Worm (Caenorhabditis elegans) whole organism, midembryonic: ENCODE results near the gene ceh-7.
A peak's percentile ranks its signal among the peaks of the same experiment; 100 is the strongest.

ENCODE experiments used
- T22C8.4 ChIP-seq: fragments of 200-800 bp; sonication (Bioruptor generic); IDR thresholded peaks from 2 replicates; pipeline ENCODE4 v1.3.6; 2022; ENCODE audit warnings: missing genetic modification characterization, missing compliant biosample characterization
- cog-1 ChIP-seq: sonication (generic microtip); optimal IDR thresholded peaks from 2 replicates; lab custom pipeline; 2016; ENCODE audit warnings: missing genetic modification characterization, missing compliant biosample characterization
- flt-1 ChIP-seq: fragments of 200-800 bp; sonication (Bioruptor generic); IDR thresholded peaks from 2 replicates; pipeline ENCODE4 v1.3.6; 2022; ENCODE audit warnings: missing genetic modification characterization, missing compliant biosample characterization
- klf-2 ChIP-seq: fragments of 200-800 bp; sonication (Bioruptor generic); conservative IDR thresholded peaks from 2 replicates; pipeline ENCODE4 v1.3.6; 2022; ENCODE audit warnings: missing genetic modification reagents, missing genetic modification characterization, missing compliant biosample characterization
- med-1 ChIP-seq: sonication (generic microtip); optimal IDR thresholded peaks from 2 replicates; lab custom pipeline; 2017; ENCODE audit warnings: missing genetic modification characterization, mild to moderate bottlenecking, missing compliant biosample characterization, antibody characterized with exemption, missing genetic modification reagents; ENCODE audit not compliant: insufficient read depth
- ref-1 ChIP-seq: fragments of 200-800 bp; sonication (Bioruptor generic); conservative IDR thresholded peaks from 2 replicates; pipeline ENCODE4 v1.3.6; 2022; ENCODE audit warnings: missing genetic modification reagents, missing genetic modification characterization, missing compliant biosample characterization
- tab-1 ChIP-seq: fragments of 200-800 bp; sonication (Bioruptor generic); IDR thresholded peaks from 2 replicates; pipeline ENCODE4 v1.3.6; 2022; ENCODE audit warnings: missing genetic modification characterization, missing compliant biosample characterization
- ztf-23 ChIP-seq: fragments of 200-800 bp; sonication (Bioruptor generic); IDR thresholded peaks from 2 replicates; pipeline ENCODE4 v1.3.6; 2022; ENCODE audit warnings: missing genetic modification reagents, missing genetic modification characterization, missing compliant biosample characterization
- ztf-29 ChIP-seq: fragments of 200-800 bp; sonication (Bioruptor generic); IDR thresholded peaks from 2 replicates; pipeline ENCODE4 v1.3.6; 2022; ENCODE audit warnings: missing genetic modification reagents, missing genetic modification characterization, missing compliant biosample characterization

ceh-7 gene

ce11 chrII:8744555-8745448 is 41.2 kb upstream of the ceh-7 start:
- TF ChIP-seq tab-1 (GFP tag; lab: Robert Waterston, UW) (no peak), ref-1 (GFP tag; lab: Robert Waterston, UW) (no peak), med-1 (GFP tag; lab: Kevin White, UChicago) (no peak), ztf-23 (GFP tag; lab: Robert Waterston, UW) (no peak), cog-1 (tag; lab: Kevin White, UChicago) (no peak), T22C8.4 (GFP tag; lab: Robert Waterston, UW) (no peak), flt-1 (no peak), ztf-29 (GFP tag; lab: Robert Waterston, UW) (no peak), klf-2 (no peak)

- TF ChIP-seq tab-1 (GFP tag; lab: Robert Waterston, UW) = no peak
- no peak for TF ChIP-seq ref-1 (GFP tag; lab: Robert Waterston, UW)
- TF ChIP-seq T22C8.4 (GFP tag; lab: Robert Waterston, UW) = 0 out of 2 replicates have a peak, but pooled peaks have one; percentile 22
These were observed 39.9 kb upstream of the ceh-7 start, which contains the start of gene mak-1 for ce11 chrII:8743379-8744173. Gene mak-1 (plus strand): TSS chrII:8744071.

ce11 chrII:8742972-8743371 is 39.3 kb upstream of the ceh-7 start:
- TF ChIP-seq cog-1 (tag; lab: Kevin White, UChicago) = no peak
- no peak for TF ChIP-seq T22C8.4 (GFP tag; lab: Robert Waterston, UW)
- TF ChIP-seq klf-2 = no peak
- no peak for TF ChIP-seq ztf-29 (GFP tag; lab: Robert Waterston, UW)
- TF ChIP-seq flt-1 = no peak
- TF ChIP-seq ref-1 (GFP tag; lab: Robert Waterston, UW) = no peak
- no peak for TF ChIP-seq med-1 (GFP tag; lab: Kevin White, UChicago)
- no peak for TF ChIP-seq ztf-23 (GFP tag; lab: Robert Waterston, UW)
- no peak for TF ChIP-seq tab-1 (GFP tag; lab: Robert Waterston, UW)

DNA sequence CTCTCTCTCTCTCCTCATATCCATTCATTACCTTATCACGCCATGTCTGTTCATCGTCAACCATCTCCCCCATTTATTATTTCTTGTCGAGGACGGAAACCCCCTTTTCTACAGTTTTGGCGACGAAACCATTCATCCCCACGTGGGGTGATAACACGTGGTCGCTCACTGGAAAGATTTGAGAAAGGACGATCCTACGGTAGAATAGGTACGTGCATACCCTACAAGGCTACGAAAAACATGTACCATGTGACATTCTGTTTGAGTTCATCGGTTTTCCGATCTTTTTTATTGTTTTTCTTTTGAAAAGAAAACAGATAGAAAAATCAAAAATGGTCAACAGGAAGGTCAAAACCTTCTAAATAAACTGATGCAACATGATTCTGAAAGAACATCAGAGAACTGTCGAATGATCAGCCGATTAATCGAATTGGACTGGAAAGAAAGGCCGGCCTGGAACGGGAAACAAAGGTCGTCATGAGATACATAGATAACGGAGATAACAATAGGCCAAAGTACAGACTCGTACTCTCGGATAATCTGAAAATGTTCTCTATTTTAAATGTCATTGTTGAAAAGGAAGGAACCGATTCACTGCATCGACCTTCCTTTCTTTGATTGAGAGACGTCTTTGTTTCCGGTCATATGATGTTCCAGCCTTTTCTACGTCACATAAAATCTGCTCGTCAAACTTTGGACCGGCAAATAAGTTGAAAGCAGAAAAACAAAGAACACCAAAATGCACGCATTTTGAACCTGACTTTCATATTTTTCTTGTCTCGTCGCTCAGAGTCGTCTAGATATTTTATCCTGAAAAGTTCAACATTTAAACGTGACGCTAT is 38.6 kb upstream of the ceh-7 start:
- TF ChIP-seq flt-1 = no peak
- no peak for TF ChIP-seq cog-1 (tag; lab: Kevin White, UChicago)
- no peak for TF ChIP-seq med-1 (GFP tag; lab: Kevin White, UChicago)
- TF ChIP-seq T22C8.4 (GFP tag; lab: Robert Waterston, UW) = no peak
- TF ChIP-seq ref-1 (GFP tag; lab: Robert Waterston, UW) = no peak
- no peak for TF ChIP-seq ztf-29 (GFP tag; lab: Robert Waterston, UW)
- no peak for TF ChIP-seq klf-2
- TF ChIP-seq tab-1 (GFP tag; lab: Robert Waterston, UW) = no peak
- no peak for TF ChIP-seq ztf-23 (GFP tag; lab: Robert Waterston, UW)

ce11 chrII:8741277-8741676 is 37.6 kb upstream of the ceh-7 start:
- no peak for TF ChIP-seq klf-2

- TF ChIP-seq ztf-29 (GFP tag; lab: Robert Waterston, UW) = no peak
- no peak for TF ChIP-seq klf-2
- no peak for TF ChIP-seq tab-1 (GFP tag; lab: Robert Waterston, UW)
These were observed 36.8 kb upstream of the ceh-7 start for ce11 chrII:8740326-8740949.

DNA sequence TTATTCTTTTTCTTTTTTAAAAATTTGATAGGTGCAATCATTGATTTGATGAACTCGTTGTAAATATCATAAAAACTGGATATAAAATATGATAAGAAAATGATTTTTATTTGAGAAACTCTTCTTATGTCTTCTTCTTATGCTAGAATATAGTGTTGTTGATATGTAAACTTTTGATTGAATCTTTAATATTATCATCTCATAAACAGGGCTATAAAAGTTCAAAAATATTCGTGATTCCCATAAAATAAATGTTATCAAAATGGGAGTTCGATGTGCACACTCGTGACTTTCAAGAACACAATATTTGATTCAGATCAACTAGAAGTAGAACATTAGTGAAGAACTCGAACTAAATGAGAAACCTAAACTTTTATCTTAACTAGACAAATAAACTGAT is 35.3 kb upstream of the ceh-7 start:
- TF ChIP-seq ztf-23 (GFP tag; lab: Robert Waterston, UW) (no peak), cog-1 (tag; lab: Kevin White, UChicago) (no peak), med-1 (GFP tag; lab: Kevin White, UChicago) (no peak), tab-1 (GFP tag; lab: Robert Waterston, UW) (no peak), flt-1 (no peak), klf-2 (no peak), ztf-29 (GFP tag; lab: Robert Waterston, UW) (no peak), T22C8.4 (GFP tag; lab: Robert Waterston, UW) (no peak), ref-1 (GFP tag; lab: Robert Waterston, UW) (no peak)

DNA sequence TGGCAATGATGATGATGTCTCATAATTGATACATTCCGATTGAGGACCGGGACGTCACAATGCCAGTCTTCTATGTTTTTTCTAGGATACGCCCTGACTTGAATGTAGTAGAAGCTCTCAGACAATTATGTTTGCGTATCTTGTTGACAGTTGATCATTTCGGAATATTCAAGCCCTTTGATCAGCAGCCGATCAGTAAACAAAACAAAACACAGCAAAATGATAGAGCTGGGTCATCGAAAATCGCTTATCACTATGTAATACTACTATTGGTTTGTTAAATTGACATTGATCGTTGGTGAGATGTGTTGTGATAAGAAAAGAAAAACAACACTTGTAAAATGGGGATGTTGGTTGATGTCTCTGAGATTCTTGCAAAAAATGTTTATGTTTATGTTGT is 34.6 kb upstream of the ceh-7 start:
- no peak for TF ChIP-seq ref-1 (GFP tag; lab: Robert Waterston, UW)
- no peak for TF ChIP-seq tab-1 (GFP tag; lab: Robert Waterston, UW)
- TF ChIP-seq ztf-29 (GFP tag; lab: Robert Waterston, UW) = no peak
- TF ChIP-seq cog-1 (tag; lab: Kevin White, UChicago) = no peak
- no peak for TF ChIP-seq med-1 (GFP tag; lab: Kevin White, UChicago)

DNA sequence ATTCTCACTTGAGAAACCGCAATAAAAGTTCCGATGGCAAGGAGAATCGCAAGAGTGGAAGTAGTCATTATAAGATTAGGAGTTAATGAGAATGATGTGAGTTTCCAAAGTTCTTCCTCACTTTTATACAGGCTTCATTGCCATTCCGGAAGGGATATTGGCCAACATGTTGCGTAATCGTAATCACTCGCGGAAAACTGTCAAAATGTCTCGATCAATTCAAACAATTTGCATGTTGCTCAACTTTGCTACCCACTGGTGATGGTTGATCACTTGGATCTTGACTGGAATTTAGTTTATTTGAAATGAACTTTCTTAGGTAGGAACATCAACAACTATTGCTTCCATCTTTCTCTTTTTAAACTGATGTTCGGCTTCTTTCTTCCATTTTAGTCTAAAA is 33.8 kb upstream of the ceh-7 start, which contains the start of gene idpb-4:
Gene idpb-4 (minus strand): TSS at position 101 of the 400 bp plus-strand sequence.
- no peak for TF ChIP-seq ztf-29 (GFP tag; lab: Robert Waterston, UW)
- TF ChIP-seq klf-2 = no peak
- TF ChIP-seq ztf-23 (GFP tag; lab: Robert Waterston, UW) = no peak
- TF ChIP-seq cog-1 (tag; lab: Kevin White, UChicago) = no peak
- no peak for TF ChIP-seq tab-1 (GFP tag; lab: Robert Waterston, UW)
- no peak for TF ChIP-seq flt-1
- TF ChIP-seq ref-1 (GFP tag; lab: Robert Waterston, UW) = no peak
- no peak for TF ChIP-seq med-1 (GFP tag; lab: Kevin White, UChicago)
- TF ChIP-seq T22C8.4 (GFP tag; lab: Robert Waterston, UW) = no peak
